Worm (Caenorhabditis elegans) whole organism, young adult: ENCODE results near the gene ZK1058.3.

Experiments used
- B0019.2 ChIP-seq: fragments of 200-800 bp; sonication (Bioruptor generic); conservative IDR thresholded peaks from 2 replicates; pipeline ENCODE4 v1.3.6; 2022; ENCODE audit warnings: missing genetic modification reagents, missing genetic modification characterization, missing compliant biosample characterization
- C17E4.6 ChIP-seq: fragments of 200-800 bp; sonication (Bioruptor generic); IDR thresholded peaks from 2 replicates; pipeline ENCODE4 v1.3.6; 2022; ENCODE audit warnings: missing genetic modification reagents, missing genetic modification characterization, missing compliant biosample characterization
- F10E7.11 ChIP-seq: sonication (generic microtip); optimal IDR thresholded peaks from 2 replicates; lab custom pipeline; 2017; ENCODE audit warnings: mild to moderate bottlenecking, missing genetic modification characterization, moderate library complexity, missing compliant biosample characterization
- F49E8.2 ChIP-seq: sonication (generic microtip); optimal IDR thresholded peaks from 3 replicates; lab custom pipeline; 2017; ENCODE audit warnings: missing genetic modification characterization, mild to moderate bottlenecking, missing compliant biosample characterization, antibody characterized with exemption, moderate library complexity; ENCODE audit not compliant: insufficient read depth
- F57C9.4 ChIP-seq: sonication (generic microtip); optimal IDR thresholded peaks from 2 replicates; lab custom pipeline; 2017; ENCODE audit warnings: mild to moderate bottlenecking, missing genetic modification characterization, missing compliant biosample characterization
- T07F8.4 ChIP-seq: sonication (generic microtip); optimal IDR thresholded peaks from 2 replicates; lab custom pipeline; 2016; ENCODE audit warnings: mild to moderate bottlenecking, missing genetic modification characterization, moderate library complexity, missing compliant biosample characterization
- T26A5.8 ChIP-seq: sonication (generic microtip); optimal IDR thresholded peaks from 2 replicates; lab custom pipeline; 2016; ENCODE audit warnings: missing genetic modification characterization, missing compliant biosample characterization
- Y53G8AR.9 ChIP-seq: fragments of 200-800 bp; sonication (Bioruptor generic); conservative IDR thresholded peaks from 2 replicates; pipeline ENCODE4 v1.3.6; 2022; ENCODE audit warnings: missing genetic modification reagents, missing genetic modification characterization, missing compliant biosample characterization
- Y56A3A.18 ChIP-seq: fragments of 200-800 bp; sonication (Bioruptor generic); IDR thresholded peaks from 2 replicates; pipeline ENCODE4 v1.3.6; 2022; ENCODE audit warnings: missing genetic modification reagents, missing genetic modification characterization, missing compliant biosample characterization
- Y95B8A.8 ChIP-seq: fragments of 200-800 bp; sonication (Bioruptor generic); IDR thresholded peaks from 2 replicates; pipeline ENCODE4 v1.3.6; 2022; ENCODE audit warnings: missing genetic modification reagents, missing genetic modification characterization, missing compliant biosample characterization
- ZK185.1 ChIP-seq: sonication (generic microtip); optimal IDR thresholded peaks from 2 replicates; lab custom pipeline; 2016; ENCODE audit warnings: mild to moderate bottlenecking, missing genetic modification characterization, missing compliant biosample characterization; ENCODE audit not compliant: poor library complexity, severe bottlenecking
- ama-1 ChIP-seq, 3 experiments: fragments of 150-350 bp in 1 of 3; sonication (generic microtip) in 2 of 3; optimal IDR thresholded peaks; 2 replicates each; lab custom pipeline; 2014 to 2018; ENCODE audit warnings: missing biosample characterization in 2 of 3, missing genetic modification characterization in 2 of 3, missing genetic modification reagents in 2 of 3
- attf-5 ChIP-seq: fragments of 200-800 bp; sonication (Bioruptor generic); optimal IDR thresholded peaks from 2 replicates; lab custom pipeline; 2018; ENCODE audit warnings: mild to moderate bottlenecking, missing genetic modification characterization, missing compliant biosample characterization
- attf-6 ChIP-seq: fragments of 200-800 bp; sonication (Bioruptor generic); IDR thresholded peaks from 2 replicates; pipeline ENCODE4 v1.3.6; 2022; ENCODE audit warnings: missing genetic modification reagents, missing genetic modification characterization, missing compliant biosample characterization
- cebp-1 ChIP-seq, 2 experiments: fragments of 200-800 bp in 1 of 2; sonication (Bioruptor generic) in 1 of 2; sonication (generic microtip) in 1 of 2; IDR thresholded peaks in 1 of 2; optimal IDR thresholded peaks in 1 of 2; 2 replicates each; pipeline versions ENCODE4 v1.3.6 to Lab custom; 2017 to 2022; ENCODE audit warnings: missing compliant biosample characterization in 2 of 2, missing genetic modification characterization in 2 of 2, mild to moderate bottlenecking in 1 of 2, missing genetic modification reagents in 1 of 2, moderate library complexity in 1 of 2
- cebp-2 ChIP-seq: fragments of 200-800 bp; sonication (Bioruptor generic); IDR thresholded peaks from 2 replicates; pipeline ENCODE4 v1.3.6; 2022; ENCODE audit warnings: missing genetic modification characterization, missing compliant biosample characterization
- ceh-27 ChIP-seq: fragments of 200-800 bp; sonication (Bioruptor generic); optimal IDR thresholded peaks from 2 replicates; lab custom pipeline; 2018; ENCODE audit warnings: mild to moderate bottlenecking, missing genetic modification characterization, moderate library complexity, missing compliant biosample characterization
- ceh-79 ChIP-seq: sonication (generic microtip); optimal IDR thresholded peaks from 2 replicates; lab custom pipeline; 2017; ENCODE audit warnings: mild to moderate bottlenecking, missing genetic modification characterization, missing compliant biosample characterization
- dpff-1 ChIP-seq: sonication (generic microtip); optimal IDR thresholded peaks from 2 replicates; lab custom pipeline; 2017; ENCODE audit warnings: mild to moderate bottlenecking, missing genetic modification characterization, missing compliant biosample characterization
- egl-18 ChIP-seq: fragments of 200-800 bp; sonication (Bioruptor generic); IDR thresholded peaks from 2 replicates; pipeline ENCODE4 v1.3.6; 2022; ENCODE audit warnings: missing genetic modification reagents, missing genetic modification characterization, missing compliant biosample characterization
- egrh-3 ChIP-seq: fragments of 200-800 bp; sonication (Bioruptor generic); IDR thresholded peaks from 2 replicates; pipeline ENCODE4 v1.3.6; 2022; ENCODE audit warnings: missing genetic modification reagents, missing genetic modification characterization, missing compliant biosample characterization
- ekl-4 ChIP-seq: fragments of 200-800 bp; sonication (Bioruptor generic); IDR thresholded peaks from 2 replicates; pipeline ENCODE4 v1.3.6; 2022; ENCODE audit warnings: missing genetic modification reagents, missing genetic modification characterization, missing compliant biosample characterization
- ets-4 ChIP-seq: fragments of 200-800 bp; sonication (Bioruptor generic); optimal IDR thresholded peaks from 2 replicates; lab custom pipeline; 2018; ENCODE audit warnings: mild to moderate bottlenecking, missing genetic modification characterization, missing compliant biosample characterization
- him-1 ChIP-seq: sonication (generic microtip); optimal IDR thresholded peaks from 2 replicates; lab custom pipeline; 2016; ENCODE audit warnings: missing genotype, missing genetic modification reagents, missing genetic modification characterization, missing compliant biosample characterization
- hlh-26 ChIP-seq: fragments of 200-800 bp; sonication (Bioruptor generic); conservative IDR thresholded peaks from 2 replicates; pipeline ENCODE4 v1.3.6; 2022; ENCODE audit warnings: missing genetic modification reagents, missing genetic modification characterization, missing compliant biosample characterization
- hmg-1.2 ChIP-seq: fragments of 200-800 bp; sonication (Bioruptor generic); IDR thresholded peaks from 2 replicates; pipeline ENCODE4 v1.3.6; 2022; ENCODE audit warnings: missing genetic modification reagents, missing genetic modification characterization, missing compliant biosample characterization
- hmg-20 ChIP-seq: fragments of 200-800 bp; sonication (Bioruptor generic); IDR thresholded peaks from 2 replicates; pipeline ENCODE4 v1.3.6; 2022; ENCODE audit warnings: missing genetic modification reagents, missing genetic modification characterization, missing compliant biosample characterization
- lin-26 ChIP-seq: fragments of 200-800 bp; sonication (Bioruptor generic); IDR thresholded peaks from 2 replicates; pipeline ENCODE4 v1.3.6; 2022; ENCODE audit warnings: missing genetic modification reagents, missing genetic modification characterization, missing compliant biosample characterization
- lin-40 ChIP-seq: sonication (generic microtip); optimal IDR thresholded peaks from 2 replicates; lab custom pipeline; 2016; ENCODE audit warnings: missing genetic modification characterization, mild to moderate bottlenecking, missing compliant biosample characterization, missing genotype, missing genetic modification reagents
- lir-1 ChIP-seq: fragments of 200-800 bp; sonication (Bioruptor generic); conservative IDR thresholded peaks from 2 replicates; pipeline ENCODE4 v1.3.6; 2022; ENCODE audit warnings: missing genetic modification reagents, missing genetic modification characterization, missing compliant biosample characterization
- madf-3 ChIP-seq: fragments of 200-800 bp; sonication (Bioruptor generic); IDR thresholded peaks from 2 replicates; pipeline ENCODE4 v1.3.6; 2022; ENCODE audit warnings: missing genetic modification reagents, missing genetic modification characterization, missing compliant biosample characterization
- mes-4 ChIP-seq: sonication (generic microtip); optimal IDR thresholded peaks from 2 replicates; lab custom pipeline; 2016; ENCODE audit warnings: missing genotype, missing genetic modification characterization, missing compliant biosample characterization
- mxl-1 ChIP-seq: sonication (generic microtip); optimal IDR thresholded peaks from 2 replicates; lab custom pipeline; 2016; ENCODE audit warnings: missing genetic modification characterization, missing compliant biosample characterization
- nfya-2 ChIP-seq: fragments of 200-800 bp; sonication (Bioruptor generic); IDR thresholded peaks from 2 replicates; pipeline ENCODE4 v1.3.6; 2022; ENCODE audit warnings: missing genetic modification reagents, missing genetic modification characterization, missing compliant biosample characterization
- nhr-179 ChIP-seq: sonication (generic microtip); optimal IDR thresholded peaks from 2 replicates; lab custom pipeline; 2016; ENCODE audit warnings: mild to moderate bottlenecking, missing genetic modification characterization, missing compliant biosample characterization
- nhr-80 ChIP-seq: sonication (generic microtip); optimal IDR thresholded peaks from 2 replicates; lab custom pipeline; 2016; ENCODE audit warnings: missing genetic modification characterization, missing compliant biosample characterization
- pha-4 ChIP-seq: fragments of 150-350 bp; sonication (generic microtip); optimal IDR thresholded peaks from 2 replicates; lab custom pipeline; 2014; ENCODE audit warnings: missing biosample characterization, missing genetic modification reagents, missing genetic modification characterization
- rcor-1 ChIP-seq: fragments of 200-800 bp; sonication (Bioruptor generic); IDR thresholded peaks from 2 replicates; pipeline ENCODE4 v1.3.6; 2022; ENCODE audit warnings: missing genetic modification reagents, missing genetic modification characterization, missing compliant biosample characterization
- snpc-3.4 ChIP-seq: sonication (generic microtip); optimal IDR thresholded peaks from 2 replicates; lab custom pipeline; 2017; ENCODE audit warnings: missing genetic modification characterization, mild to moderate bottlenecking, missing compliant biosample characterization, antibody characterized with exemption, moderate library complexity, missing genotype, missing genetic modification reagents
- snpc-4 ChIP-seq, 5 experiments: fragments of 150-350 bp in 1 of 5; sonication (generic microtip) in 4 of 5; optimal IDR thresholded peaks; 2 replicates each; lab custom pipeline; 2014 to 2018; ENCODE audit warnings: missing genetic modification characterization in 5 of 5, missing biosample characterization in 3 of 5, antibody characterized with exemption in 2 of 5, mild to moderate bottlenecking in 2 of 5, missing compliant biosample characterization in 2 of 5, missing genotype in 2 of 5, moderate library complexity in 2 of 5, missing genetic modification reagents in 1 of 5
- zfh-2 ChIP-seq: fragments of 200-800 bp; sonication (Bioruptor generic); conservative IDR thresholded peaks from 2 replicates; pipeline ENCODE4 v1.3.6; 2022; ENCODE audit warnings: missing genetic modification reagents, missing genetic modification characterization, missing compliant biosample characterization
- zim-3 ChIP-seq: sonication (generic microtip); optimal IDR thresholded peaks from 2 replicates; lab custom pipeline; 2017; ENCODE audit warnings: mild to moderate bottlenecking, missing genetic modification characterization, moderate library complexity, missing compliant biosample characterization
- ztf-22 ChIP-seq: fragments of 200-800 bp; sonication (Bioruptor generic); optimal IDR thresholded peaks from 2 replicates; lab custom pipeline; 2018; ENCODE audit warnings: mild to moderate bottlenecking, missing genetic modification characterization, moderate library complexity, missing compliant biosample characterization
- ztf-26 ChIP-seq: sonication (generic microtip); optimal IDR thresholded peaks from 2 replicates; lab custom pipeline; 2017; ENCODE audit warnings: missing genetic modification characterization, missing compliant biosample characterization

The ZK1058.3 gene

ce11 chrIII:3872978-3873377 is 45.7 kb upstream of the ZK1058.3 start:
- peak; percentile 5 for TF ChIP-seq ama-1 (optimal IDR thresholded peaks at IDR 0.05; lab: Kevin White, UChicago)
- no peak for TF ChIP-seq ama-1 (GFP tag; optimal IDR thresholded peaks at IDR 0.05; lab: Kevin White, UChicago)
- no peak for TF ChIP-seq zfh-2 (GFP tag; lab: Robert Waterston, UW)

DNA sequence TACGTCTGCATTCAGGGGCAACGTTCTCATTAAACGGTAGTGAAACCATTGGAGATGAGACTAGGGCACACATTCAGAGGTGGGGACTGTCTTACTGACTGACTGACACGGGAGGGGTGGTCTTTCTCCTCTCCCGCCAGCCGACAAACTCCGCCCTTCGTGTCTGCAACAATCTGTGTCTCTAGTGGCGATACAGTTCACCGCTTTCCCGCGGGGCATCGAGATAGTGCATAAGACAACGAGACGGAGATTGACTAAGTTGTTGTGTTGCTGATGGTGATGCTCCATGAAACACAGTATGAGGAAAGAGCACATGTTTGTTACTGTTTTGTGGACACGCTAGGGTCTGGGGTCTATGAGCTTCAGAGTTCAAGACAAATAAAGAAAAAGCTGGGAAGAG is 45.2 kb upstream of the ZK1058.3 start:
- TF ChIP-seq ceh-79 (tag; lab: Kevin White, UChicago) (no peak), T07F8.4 (no peak), cebp-1 (GFP tag; IDR thresholded peaks at IDR 0.05; lab: Robert Waterston, UW) (no peak), cebp-1 (tag; optimal IDR thresholded peaks at IDR 0.05; lab: Kevin White, UChicago) (peak; percentile 58), him-1 (tag; lab: Kevin White, UChicago) (no peak), nhr-179 (tag; lab: Kevin White, UChicago) (no peak), attf-6 (no peak), madf-3 (0 out of 2 replicates have a peak, but pooled peaks have one; percentile 5), zfh-2 (GFP tag; lab: Robert Waterston, UW) (peak; percentile 90), nfya-2 (GFP tag; lab: Robert Waterston, UW) (no peak), F10E7.11 (no peak), dpff-1 (tag; lab: Kevin White, UChicago) (no peak), egrh-3 (0 out of 2 replicates have a peak, but pooled peaks have one; percentile 5), ets-4 (no peak), Y95B8A.8 (GFP tag; lab: Robert Waterston, UW) (0 out of 2 replicates have a peak, but pooled peaks have one; percentile 39), rcor-1 (GFP tag; lab: Robert Waterston, UW) (no peak), ceh-27 (GFP tag; lab: Kevin White, UChicago) (peak; percentile 32), hmg-1.2 (GFP tag; lab: Robert Waterston, UW) (peak; percentile 46; the same call in 1 of the 2 replicates), snpc-4 (GFP tag; optimal IDR thresholded peaks at IDR 0.05; lab: Kevin White, UChicago) (no peak), snpc-4 (tag; optimal IDR thresholded peaks at IDR 0.05; lab: Kevin White, UChicago) (peak in 2 of 4 experiments; percentile 10 to 15), nhr-80 (tag; lab: Kevin White, UChicago) (peak; percentile 74), snpc-3.4 (tag; lab: Kevin White, UChicago) (no peak), egl-18 (GFP tag; lab: Robert Waterston, UW) (no peak), ekl-4 (GFP tag; lab: Robert Waterston, UW) (no peak), Y56A3A.18 (GFP tag; lab: Robert Waterston, UW) (no peak), lin-40 (tag; lab: Kevin White, UChicago) (no peak), lir-1 (GFP tag; lab: Robert Waterston, UW) (no peak), attf-5 (GFP tag; lab: Kevin White, UChicago) (peak; percentile 31)

DNA sequence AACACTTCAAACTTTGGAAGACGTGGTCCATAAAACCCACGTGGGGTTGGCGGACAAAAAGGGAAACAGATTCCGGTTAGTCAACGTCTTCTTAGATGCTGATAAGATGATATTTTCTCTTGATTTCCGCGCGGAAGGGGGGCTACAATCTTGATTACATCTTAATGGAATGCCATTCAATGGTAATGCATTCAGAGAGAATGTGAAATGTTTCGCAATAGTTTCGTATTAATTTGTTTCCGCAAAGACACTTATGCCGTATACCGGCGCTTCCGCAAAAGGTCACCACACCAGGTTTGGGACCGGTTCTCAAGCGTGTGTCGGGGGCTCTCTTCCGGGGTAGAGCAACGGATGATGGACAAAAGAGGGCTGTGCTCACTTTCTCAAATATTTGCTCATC is 44.2 kb upstream of the ZK1058.3 start:
- TF ChIP-seq pha-4 (tag; lab: Kevin White, UChicago), result no peak
- no peak for TF ChIP-seq B0019.2 (GFP tag; lab: Robert Waterston, UW)
- no peak for TF ChIP-seq lin-26
- TF ChIP-seq mes-4 (tag; lab: Kevin White, UChicago), result no peak
- TF ChIP-seq hmg-20 (GFP tag; lab: Robert Waterston, UW), result no peak
- no peak for TF ChIP-seq ZK185.1
- TF ChIP-seq F49E8.2, result no peak
- no peak for TF ChIP-seq F57C9.4
- TF ChIP-seq ztf-22 (GFP tag; lab: Kevin White, UChicago), result no peak
- no peak for TF ChIP-seq hlh-26 (GFP tag; lab: Robert Waterston, UW)
- TF ChIP-seq cebp-1 (GFP tag; IDR thresholded peaks at IDR 0.05; lab: Robert Waterston, UW), result peak; percentile 16; the same call in 1 of the 2 replicates
- TF ChIP-seq cebp-1 (tag; optimal IDR thresholded peaks at IDR 0.05; lab: Kevin White, UChicago), result peak; percentile 78
- no peak for TF ChIP-seq cebp-2
- TF ChIP-seq lin-40 (tag; lab: Kevin White, UChicago), result no peak
- TF ChIP-seq madf-3, result no peak
- no peak for TF ChIP-seq C17E4.6
- TF ChIP-seq zim-3 (tag; lab: Kevin White, UChicago), result no peak
- TF ChIP-seq Y53G8AR.9 (GFP tag; lab: Robert Waterston, UW), result no peak
- TF ChIP-seq mxl-1 (tag; lab: Kevin White, UChicago), result no peak
- no peak for TF ChIP-seq ztf-26 (tag; lab: Kevin White, UChicago)
- TF ChIP-seq T26A5.8 (tag; lab: Kevin White, UChicago), result no peak
